Worm (Caenorhabditis elegans): ENCODE results near the gene R09E10.6.

DNA sequence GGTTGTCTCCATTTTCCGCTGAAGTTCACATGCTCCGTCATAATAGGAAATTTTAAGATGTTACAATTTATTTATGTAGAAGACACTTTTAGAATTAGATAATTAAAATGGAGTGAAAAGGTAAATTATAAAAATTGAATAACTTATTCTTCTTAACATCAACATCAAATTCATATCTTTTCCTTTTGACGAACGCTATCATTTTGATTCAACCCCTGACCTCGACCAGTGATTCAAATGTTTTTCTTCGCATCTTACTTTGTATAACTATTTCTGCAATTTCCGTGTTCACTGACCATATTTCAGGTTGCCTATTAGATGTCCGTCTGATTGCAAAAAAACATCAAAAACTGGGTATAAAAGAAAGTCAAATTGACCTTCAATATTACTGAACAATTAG is 17.0 kb downstream of the R09E10.6 start, which contains the start of gene Y43C5A.7:
- TF ChIP-seq dao-5 (tag; optimal IDR thresholded peaks at IDR 0.05) = no peak
- no peak for TF ChIP-seq him-1 (tag; optimal IDR thresholded peaks at IDR 0.05)
